Worm (Caenorhabditis elegans) whole organism, mixed stage, embryonic: ENCODE results near the gene tiar-2.

Source experiments
- ces-1 ChIP-seq: fragments of 150-350 bp; optimal IDR thresholded peaks from 2 replicates; lab custom pipeline; 2014; ENCODE audit warnings: missing biosample characterization, missing genetic modification reagents, missing genetic modification characterization
- cnd-1 ChIP-seq: fragments of 200-800 bp; sonication (Bioruptor generic); optimal IDR thresholded peaks from 2 replicates; lab custom pipeline; 2018; ENCODE audit warnings: mild to moderate bottlenecking, missing genetic modification characterization, missing compliant biosample characterization
- lin-13 ChIP-seq: fragments of 150-350 bp; optimal IDR thresholded peaks from 2 replicates; lab custom pipeline; 2014; ENCODE audit warnings: missing biosample characterization, missing genetic modification characterization
- lsy-2 ChIP-seq: fragments of 150-350 bp; optimal IDR thresholded peaks from 2 replicates; lab custom pipeline; 2014; ENCODE audit warnings: missing biosample characterization, missing genetic modification characterization
- nhr-76 ChIP-seq: sonication (generic microtip); optimal IDR thresholded peaks from 2 replicates; lab custom pipeline; 2017; ENCODE audit warnings: missing biosample characterization, missing genetic modification characterization
- pha-4 ChIP-seq: fragments of 150-350 bp; optimal IDR thresholded peaks from 2 replicates; lab custom pipeline; 2018; ENCODE audit warnings: missing biosample characterization, missing genetic modification reagents, missing genetic modification characterization
- sptf-1 ChIP-seq: sonication (generic microtip); optimal IDR thresholded peaks from 2 replicates; lab custom pipeline; 2017; ENCODE audit warnings: mild to moderate bottlenecking, missing genetic modification characterization, moderate library complexity, missing compliant biosample characterization
- unc-39 ChIP-seq: fragments of 150-350 bp; optimal IDR thresholded peaks from 2 replicates; lab custom pipeline; 2014; ENCODE audit warnings: missing biosample characterization, missing genetic modification characterization
- unc-62 ChIP-seq: fragments of 150-350 bp; optimal IDR thresholded peaks from 2 replicates; lab custom pipeline; 2014; ENCODE audit warnings: missing biosample characterization, missing genetic modification reagents, missing genetic modification characterization
- ztf-11 ChIP-seq: fragments of 150-350 bp; optimal IDR thresholded peaks from 2 replicates; lab custom pipeline; 2014; ENCODE audit warnings: missing biosample characterization, missing genetic modification characterization

DNA sequence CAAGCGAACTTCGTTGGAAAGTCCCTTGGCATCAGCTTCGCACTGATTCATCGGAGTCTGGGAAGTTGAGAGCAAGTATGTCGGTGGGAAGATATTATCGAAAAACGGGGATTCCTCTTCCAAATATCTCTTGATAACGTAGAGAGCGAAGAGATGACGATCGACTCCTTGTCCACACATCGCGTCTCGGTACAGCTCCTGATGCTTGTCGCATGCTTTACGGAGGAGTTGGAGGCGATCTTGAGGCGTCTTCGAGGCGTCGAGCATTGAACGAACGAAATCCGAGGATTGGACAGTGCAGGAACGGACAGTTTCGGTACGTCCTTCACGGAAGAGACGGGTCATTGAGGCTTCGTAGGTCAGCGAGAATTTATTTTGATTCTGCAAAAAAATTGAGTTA, 21.0 kb downstream of the tiar-2 start:
- TF ChIP-seq unc-62 (GFP tag; lab: Kevin White, UChicago) = no peak
- TF ChIP-seq ztf-11 (tag; lab: Kevin White, UChicago) = no peak
- no peak for TF ChIP-seq sptf-1 (tag; lab: Kevin White, UChicago)
- TF ChIP-seq lin-13 (tag; lab: Kevin White, UChicago) = no peak
- no peak for TF ChIP-seq pha-4 (tag; lab: Kevin White, UChicago)
- TF ChIP-seq nhr-76 (tag; lab: Kevin White, UChicago) = no peak
- no peak for TF ChIP-seq lsy-2 (tag; lab: Kevin White, UChicago)
- TF ChIP-seq cnd-1 = no peak
- no peak for TF ChIP-seq unc-39 (tag; lab: Kevin White, UChicago)
- TF ChIP-seq ces-1 = no peak
